Worm (Caenorhabditis elegans): ENCODE results near the gene F37B12.1.

DNA sequence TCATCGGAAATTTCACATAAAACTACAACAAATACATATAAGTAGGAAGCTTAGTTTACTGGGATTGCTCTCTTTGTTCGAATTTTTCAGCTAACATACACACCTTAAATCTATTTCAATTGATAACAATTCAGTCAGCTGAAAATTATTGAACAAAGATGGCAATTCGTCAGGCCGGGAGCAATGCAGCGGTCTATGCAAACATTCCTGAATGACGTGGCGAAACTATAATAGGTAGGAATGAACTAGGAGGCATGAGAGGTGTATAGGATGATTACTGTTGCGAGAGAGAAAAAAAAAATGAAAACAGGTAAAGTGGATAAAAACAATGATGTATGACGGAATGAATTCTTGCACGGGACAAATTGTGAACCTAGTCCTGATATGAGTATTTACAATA, 13.0 kb upstream of the F37B12.1 start:
- TF ChIP-seq nhr-237 (tag; optimal IDR thresholded peaks at IDR 0.05) = no peak
- no peak for TF ChIP-seq C34B4.2 (tag; optimal IDR thresholded peaks at IDR 0.05)
- TF ChIP-seq elt-3 (tag; optimal IDR thresholded peaks at IDR 0.05) = no peak
